Worm (Caenorhabditis elegans): Measurements from ENCODE around the gene K09H11.11.

K09H11.11 gene

ce11 chrV:5747519-5747918 is 7.5 kb downstream of the K09H11.11 start, which contains the start of gene acds-10:
Gene acds-10 (plus strand): TSS chrV:5747819.
- TF ChIP-seq pqm-1 (tag; optimal IDR thresholded peaks at IDR 0.05) (peak; percentile 6), nhr-28 (tag; optimal IDR thresholded peaks at IDR 0.05) (peak; percentile 44), hlh-11 (tag; optimal IDR thresholded peaks at IDR 0.05) (no peak)

- TF ChIP-seq tra-1 (GFP tag; IDR thresholded peaks at IDR 0.05) (no peak), ctbp-1 (GFP tag; IDR thresholded peaks at IDR 0.05) (no peak), unc-62 (GFP tag; optimal IDR thresholded peaks at IDR 0.05 in 1 of 2) (peak in 1 of 2 experiments; percentile 33), unc-62 (tag; optimal IDR thresholded peaks at IDR 0.05) (no peak), lir-3 (tag; optimal IDR thresholded peaks at IDR 0.05) (no peak), daf-8 (GFP tag; IDR thresholded peaks at IDR 0.05) (no peak), ztf-11 (tag; optimal IDR thresholded peaks at IDR 0.05) (no peak), set-16 (GFP tag; IDR thresholded peaks at IDR 0.05) (no peak)
Observed at ce11 chrV:5746237-5746636, 8.8 kb downstream of the K09H11.11 start.

ce11 chrV:5741237-5741636 is 13.8 kb downstream of the K09H11.11 start:
- TF ChIP-seq ces-1 (GFP tag; optimal IDR thresholded peaks at IDR 0.05) (no peak), mxl-3 (GFP tag; optimal IDR thresholded peaks at IDR 0.05) (no peak), Y105C5A.15 (GFP tag; IDR thresholded peaks at IDR 0.05) (no peak), jun-1 (tag; optimal IDR thresholded peaks at IDR 0.05) (no peak), F26F4.8 (GFP tag; conservative IDR thresholded peaks at IDR 0.05) (no peak), nhr-77 (tag; optimal IDR thresholded peaks at IDR 0.05) (no peak), lin-15B (tag; optimal IDR thresholded peaks at IDR 0.05) (no peak), fkh-10 (GFP tag; optimal IDR thresholded peaks at IDR 0.05) (no peak)

- TF ChIP-seq unc-62 (GFP tag; optimal IDR thresholded peaks at IDR 0.05 in 1 of 2) (peak in 1 of 2 experiments; percentile 67), unc-62 (tag; optimal IDR thresholded peaks at IDR 0.05) (no peak), attf-4 (tag; optimal IDR thresholded peaks at IDR 0.05) (no peak)
Observed at ce11 chrV:5739438-5739837, 15.6 kb downstream of the K09H11.11 start.

ce11 chrV:5736068-5736467 is 19.0 kb downstream of the K09H11.11 start, which contains the start of gene K09H11.6:
Gene K09H11.6 (minus strand): TSS chrV:5736168.
- TF ChIP-seq spr-1 (tag; optimal IDR thresholded peaks at IDR 0.05) = no peak
- no peak for TF ChIP-seq dmd-6 (GFP tag; IDR thresholded peaks at IDR 0.05)
- TF ChIP-seq arid-1 (GFP tag; conservative IDR thresholded peaks at IDR 0.05) = no peak
- no peak for TF ChIP-seq nhr-102 (tag; optimal IDR thresholded peaks at IDR 0.05)
- no peak for TF ChIP-seq pqm-1 (tag; optimal IDR thresholded peaks at IDR 0.05)
- no peak for TF ChIP-seq dmd-8 (GFP tag; IDR thresholded peaks at IDR 0.05)
- TF ChIP-seq unc-130 (GFP tag; optimal IDR thresholded peaks at IDR 0.05) = no peak
- no peak for TF ChIP-seq mep-1 (tag; optimal IDR thresholded peaks at IDR 0.05)
- TF ChIP-seq snpc-4 (tag; optimal IDR thresholded peaks at IDR 0.05) = no peak
- no peak for TF ChIP-seq hlh-11 (tag; optimal IDR thresholded peaks at IDR 0.05)
- no peak for TF ChIP-seq hif-1 (tag; optimal IDR thresholded peaks at IDR 0.05)
- no peak for TF ChIP-seq nhr-25 (tag; optimal IDR thresholded peaks at IDR 0.05; ENCODE audit: borderline replicate concordance, insufficient read depth)
- no peak for TF ChIP-seq mxl-3 (GFP tag; optimal IDR thresholded peaks at IDR 0.05)
- TF ChIP-seq hlh-30 (tag; optimal IDR thresholded peaks at IDR 0.05; ENCODE audit: insufficient read depth) = no peak
- no peak for TF ChIP-seq ceh-32 (tag; optimal IDR thresholded peaks at IDR 0.05; ENCODE audit: poor library complexity)

ce11 chrV:5730783-5731182 is 24.3 kb downstream of the K09H11.11 start, which contains the start of gene K09H11.15:
Gene K09H11.15 (minus strand): TSS chrV:5730883.
- TF ChIP-seq ZK337.2 (GFP tag; IDR thresholded peaks at IDR 0.05) = no peak
- no peak for TF ChIP-seq nhr-10 (tag; optimal IDR thresholded peaks at IDR 0.05)
- no peak for TF ChIP-seq zip-2 (tag; optimal IDR thresholded peaks at IDR 0.05)
- TF ChIP-seq D1046.2 (GFP tag; IDR thresholded peaks at IDR 0.05) = no peak
- no peak for TF ChIP-seq ces-1 (GFP tag; optimal IDR thresholded peaks at IDR 0.05)
- no peak for TF ChIP-seq lin-13 (GFP tag; optimal IDR thresholded peaks at IDR 0.05)
- TF ChIP-seq cey-2 (tag; optimal IDR thresholded peaks at IDR 0.05; ENCODE audit: borderline replicate concordance, insufficient read depth) = no peak
- TF ChIP-seq rbr-2 (tag; optimal IDR thresholded peaks at IDR 0.05) = no peak
- no peak for TF ChIP-seq mep-1 (tag; optimal IDR thresholded peaks at IDR 0.05)
- TF ChIP-seq hmg-1.1 (GFP tag; IDR thresholded peaks at IDR 0.05) = no peak
- TF ChIP-seq Y105C5A.15 (GFP tag; IDR thresholded peaks at IDR 0.05) = no peak
- no peak for TF ChIP-seq ceh-32 (tag; optimal IDR thresholded peaks at IDR 0.05; ENCODE audit: poor library complexity)
- no peak for TF ChIP-seq snpc-1.2 (GFP tag; IDR thresholded peaks at IDR 0.05)
- TF ChIP-seq daf-8 (GFP tag; IDR thresholded peaks at IDR 0.05) = no peak
- TF ChIP-seq dmd-6 (GFP tag; IDR thresholded peaks at IDR 0.05) = no peak
- TF ChIP-seq ceh-28 (tag; optimal IDR thresholded peaks at IDR 0.05) = no peak
- TF ChIP-seq dve-1 (tag; optimal IDR thresholded peaks at IDR 0.05; ENCODE audit: insufficient read depth) = no peak
